Worm (Caenorhabditis elegans): Measurements from ENCODE around the gene F40G9.17.

DNA sequence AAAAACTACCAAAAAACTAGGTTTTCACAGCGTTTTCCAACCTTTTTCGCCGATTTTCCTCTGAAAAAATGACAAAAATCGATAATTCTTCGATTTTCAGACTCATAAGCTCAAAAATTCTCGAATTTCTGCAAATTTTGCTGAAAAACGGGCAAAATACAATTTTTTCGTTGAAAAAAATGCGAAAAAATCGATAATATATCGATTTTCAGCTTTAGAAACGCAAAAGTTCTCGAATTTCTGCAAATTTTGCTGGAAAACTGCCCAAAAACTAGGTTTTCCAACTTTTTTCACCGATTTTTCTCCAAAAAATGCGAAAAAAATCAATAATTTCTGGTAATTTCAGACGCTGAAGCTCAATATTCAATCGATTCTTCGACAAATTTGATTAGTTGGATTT lies 57.1 kb downstream of the F40G9.17 start:
- no peak for TF ChIP-seq R02D3.7 (tag; optimal IDR thresholded peaks at IDR 0.05)
- no peak for TF ChIP-seq ZK546.5 (tag; optimal IDR thresholded peaks at IDR 0.05)
- TF ChIP-seq nhr-237 (tag; optimal IDR thresholded peaks at IDR 0.05), result no peak
- no peak for TF ChIP-seq lin-39 (tag; optimal IDR thresholded peaks at IDR 0.05)
- no peak for TF ChIP-seq ztf-4 (tag; optimal IDR thresholded peaks at IDR 0.05)
- no peak for TF ChIP-seq mdl-1 (tag; optimal IDR thresholded peaks at IDR 0.05)
- TF ChIP-seq skn-1 (tag; optimal IDR thresholded peaks at IDR 0.05), result no peak
- no peak for TF ChIP-seq daf-12 (tag; optimal IDR thresholded peaks at IDR 0.05)
- no peak for TF ChIP-seq elt-2 (tag; optimal IDR thresholded peaks at IDR 0.05)
- no peak for TF ChIP-seq tbx-2 (tag; optimal IDR thresholded peaks at IDR 0.05)
- TF ChIP-seq jun-1 (tag; optimal IDR thresholded peaks at IDR 0.05), result no peak

All from whole organism, L3 larva.